Worm (Caenorhabditis elegans): ENCODE measurements around the gene F56B3.6.

DNA sequence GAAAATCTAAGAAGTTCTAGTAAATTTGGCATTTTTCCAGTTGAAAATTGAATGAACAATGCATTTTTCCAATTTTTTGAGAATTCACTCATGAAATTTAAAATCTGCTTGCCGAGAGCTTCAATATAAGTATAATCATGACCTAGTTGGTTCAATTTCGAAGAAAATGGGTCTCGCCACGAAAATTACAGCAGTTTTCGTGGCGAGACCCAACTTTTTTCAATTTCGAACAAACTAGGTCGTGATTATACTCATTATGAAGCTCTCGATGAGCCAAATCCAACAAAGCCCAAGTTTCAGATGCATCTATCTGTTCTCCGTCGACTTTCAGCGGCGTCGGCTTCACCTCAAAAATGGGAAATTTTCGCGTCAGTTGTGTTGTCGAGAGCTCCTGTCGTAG, 12.7 kb downstream of the F56B3.6 start, which contains the start of gene mrpl-46:
- TF ChIP-seq unc-3 (GFP tag; conservative IDR thresholded peaks at IDR 0.05) (no peak), unc-3 (tag; optimal IDR thresholded peaks at IDR 0.05) (no peak), gmeb-2 (tag; optimal IDR thresholded peaks at IDR 0.05) (no peak), Y22D7AL.16 (tag; optimal IDR thresholded peaks at IDR 0.05) (no peak), eyg-1 (tag; optimal IDR thresholded peaks at IDR 0.05) (no peak), F13H6.1 (tag; optimal IDR thresholded peaks at IDR 0.05) (no peak), ceh-9 (tag; optimal IDR thresholded peaks at IDR 0.05) (no peak), ama-1 (optimal IDR thresholded peaks at IDR 0.05) (no peak), nhr-11 (tag; optimal IDR thresholded peaks at IDR 0.05) (no peak), fkh-10 (GFP tag; optimal IDR thresholded peaks at IDR 0.05) (no peak), hlh-13 (GFP tag; optimal IDR thresholded peaks at IDR 0.05) (no peak), tbx-2 (tag; optimal IDR thresholded peaks at IDR 0.05) (no peak), ttx-3 (tag; optimal IDR thresholded peaks at IDR 0.05) (no peak), ceh-24 (tag; optimal IDR thresholded peaks at IDR 0.05) (no peak), pqm-1 (tag; optimal IDR thresholded peaks at IDR 0.05) (no peak)
